Fruit fly (Drosophila melanogaster): ENCODE measurements around the gene Cyp4e3.
A peak's percentile ranks its signal among the peaks of the same experiment; 100 is the strongest.

The Cyp4e3 gene

DNA sequence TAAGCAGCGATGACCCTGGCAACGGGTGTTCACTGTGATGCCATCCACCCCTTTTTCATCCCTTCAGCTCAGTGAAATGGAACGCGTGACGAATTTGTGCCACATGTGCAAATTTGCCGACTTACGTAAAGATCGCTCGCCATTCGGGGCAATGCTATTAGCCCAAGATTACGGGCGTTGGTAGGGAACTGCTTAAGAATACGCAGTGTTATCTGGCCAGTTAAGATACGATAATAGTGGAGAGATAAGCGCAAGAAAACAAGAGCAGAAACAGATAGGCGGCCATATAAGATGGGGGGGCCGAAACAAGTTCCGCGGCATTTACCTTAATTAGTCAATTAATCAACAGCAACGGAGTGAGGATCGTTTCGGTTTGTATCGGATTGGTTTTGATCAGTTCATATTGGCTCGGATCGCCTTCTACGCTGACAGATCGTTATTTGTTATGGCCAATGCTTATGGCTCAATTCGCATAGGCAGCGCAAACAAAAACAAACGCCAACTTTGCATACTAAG is 36.1 kb upstream of the Cyp4e3 start (continued):
- TF ChIP-seq Eip74EF (GFP tag; optimal IDR thresholded peaks at IDR 0.05): no peak
- no peak for TF ChIP-seq CG9932 (GFP tag; IDR thresholded peaks at IDR 0.05)
- no peak for TF ChIP-seq fd96Cb (tag; optimal IDR thresholded peaks at IDR 0.05)
- TF ChIP-seq Opbp (GFP tag; IDR thresholded peaks at IDR 0.05; ENCODE audit: partially characterized antibody): no peak
- TF ChIP-seq ara (GFP tag; IDR thresholded peaks at IDR 0.05): 0 out of 2 replicates have a peak, but pooled peaks have one; percentile 7
- TF ChIP-seq CG7372 (GFP tag; IDR thresholded peaks at IDR 0.05): no peak
- TF ChIP-seq Dref (GFP tag; IDR thresholded peaks at IDR 0.05): no peak
- TF ChIP-seq grn (GFP tag; optimal IDR thresholded peaks at IDR 0.05): peak; percentile 80
- TF ChIP-seq sd (tag; optimal IDR thresholded peaks at IDR 0.05): peak; percentile 51
- no peak for TF ChIP-seq NC2α (GFP tag; optimal IDR thresholded peaks at IDR 0.05)
- TF ChIP-seq lbe (GFP tag; optimal IDR thresholded peaks at IDR 0.05): peak; percentile 5
- no peak for TF ChIP-seq Hr78 (GFP tag; optimal IDR thresholded peaks at IDR 0.05)
- no peak for TF ChIP-seq CG10366 (GFP tag; IDR thresholded peaks at IDR 0.05)
- peak; percentile 17 for TF ChIP-seq B-H2 (GFP tag; optimal IDR thresholded peaks at IDR 0.05)
- no peak for TF ChIP-seq schlank (tag; optimal IDR thresholded peaks at IDR 0.05)
- peak; percentile 53 for TF ChIP-seq Med (GFP tag)
- no peak for TF ChIP-seq CG5180 (GFP tag; optimal IDR thresholded peaks at IDR 0.05)
- TF ChIP-seq Lpt (GFP tag; optimal IDR thresholded peaks at IDR 0.05): no peak
- no peak for TF ChIP-seq bigmax (GFP tag; optimal IDR thresholded peaks at IDR 0.05)
- no peak for TF ChIP-seq pum (GFP tag; optimal IDR thresholded peaks at IDR 0.05)
- TF ChIP-seq ase (GFP tag; IDR thresholded peaks at IDR 0.05): no peak
- TF ChIP-seq inv (GFP tag; IDR thresholded peaks at IDR 0.05; ENCODE audit: partially characterized antibody): no peak
- peak; percentile 99 for TF ChIP-seq CG15479 (GFP tag; optimal IDR thresholded peaks at IDR 0.05)
- no peak for TF ChIP-seq insv (GFP tag; optimal IDR thresholded peaks at IDR 0.05)
- no peak for TF ChIP-seq tll (GFP tag; optimal IDR thresholded peaks at IDR 0.05)
- no peak for TF ChIP-seq hbn (GFP tag; IDR thresholded peaks at IDR 0.05; ENCODE audit: partially characterized antibody)
- TF ChIP-seq CG30431 (GFP tag; optimal IDR thresholded peaks at IDR 0.05): no peak
- peak; percentile 44 for TF ChIP-seq Nf-YC (tag; optimal IDR thresholded peaks at IDR 0.05)
- TF ChIP-seq dimm (GFP tag; IDR thresholded peaks at IDR 0.05): no peak
- no peak for TF ChIP-seq vnd (GFP tag; IDR thresholded peaks at IDR 0.05; ENCODE audit: partially characterized antibody)

DNA sequence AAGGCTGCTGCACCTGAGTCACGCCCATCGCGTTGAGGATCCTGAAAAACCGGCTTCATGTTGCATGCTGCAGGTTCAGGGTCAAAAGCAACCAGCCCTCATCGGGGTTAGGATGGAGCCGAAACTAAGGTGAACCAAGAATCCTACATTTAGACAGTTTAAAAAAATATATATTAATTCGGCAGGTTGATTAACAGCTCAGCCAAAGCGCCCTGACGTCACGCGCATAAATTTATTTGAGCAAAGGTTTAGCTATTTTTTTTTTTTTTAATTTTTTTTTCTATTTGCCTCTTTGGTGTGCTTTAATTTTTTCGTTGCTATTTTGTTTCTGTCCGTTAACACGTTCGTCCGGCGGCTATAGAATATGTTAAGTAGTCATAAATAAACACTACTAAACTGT is 34.6 kb upstream of the Cyp4e3 start:
- TF ChIP-seq run (tag; optimal IDR thresholded peaks at IDR 0.05) (no peak), CG31388 (GFP tag; optimal IDR thresholded peaks at IDR 0.05) (no peak), sens (GFP tag) (peak; percentile 4), CG4328 (GFP tag; optimal IDR thresholded peaks at IDR 0.05) (no peak), ken (GFP tag; IDR thresholded peaks at IDR 0.05) (no peak), CG3847 (GFP tag; IDR thresholded peaks at IDR 0.05) (no peak), CG1233 (GFP tag; optimal IDR thresholded peaks at IDR 0.05) (no peak)

DNA sequence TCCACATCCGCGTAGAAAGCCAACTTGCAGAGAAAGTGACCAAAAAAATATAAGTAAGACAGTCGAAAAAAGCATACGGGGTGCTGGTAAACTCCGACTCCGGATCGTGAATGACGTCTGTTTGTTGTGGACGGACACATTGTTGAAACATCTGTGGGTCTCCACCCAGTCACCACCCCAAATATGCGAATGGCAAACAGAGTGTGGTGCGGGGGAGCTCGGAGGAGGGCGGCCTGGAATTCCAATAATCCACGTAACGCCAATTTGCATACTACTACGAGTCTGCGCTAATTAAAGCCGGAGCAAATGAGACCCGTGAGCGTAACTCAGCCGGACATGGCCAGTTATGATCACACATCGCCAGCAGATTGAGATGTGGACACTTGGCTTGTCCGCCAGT is 33.3 kb upstream of the Cyp4e3 start:
- peak; percentile 79 for TF ChIP-seq sd (tag; optimal IDR thresholded peaks at IDR 0.05)
- no peak for TF ChIP-seq CG32532 (GFP tag; IDR thresholded peaks at IDR 0.05)
- TF ChIP-seq croc (GFP tag; conservative IDR thresholded peaks at IDR 0.05): no peak
- 0 out of 2 replicates have a peak, but pooled peaks have one; percentile 13 for TF ChIP-seq CG42726 (GFP tag; IDR thresholded peaks at IDR 0.05; ENCODE audit: partially characterized antibody)
- TF ChIP-seq dysf (GFP tag; IDR thresholded peaks at IDR 0.05): no peak
- TF ChIP-seq Med (GFP tag): peak; percentile 4
- no peak for TF ChIP-seq CG2889 (GFP tag; IDR thresholded peaks at IDR 0.05)
- TF ChIP-seq CG4328 (GFP tag; optimal IDR thresholded peaks at IDR 0.05): no peak
- no peak for TF ChIP-seq Gug (GFP tag; IDR thresholded peaks at IDR 0.05)
- no peak for TF ChIP-seq br (optimal IDR thresholded peaks at IDR 0.05)
- TF ChIP-seq CG14050 (GFP tag; IDR thresholded peaks at IDR 0.05): no peak

Data from whole organism, embryonic.